Worm (Caenorhabditis elegans): Measurements from ENCODE around the gene F54D5.9.

Gene F54D5.9

ce11 chrII:11514775-11515174, 29.9 kb downstream of the F54D5.9 start, which contains the start of gene srh-44:
Gene srh-44 (plus strand): TSS chrII:11515075.
- TF ChIP-seq unc-39 (tag; optimal IDR thresholded peaks at IDR 0.05) (no peak), lsy-2 (tag; optimal IDR thresholded peaks at IDR 0.05) (no peak), aly-2 (tag; optimal IDR thresholded peaks at IDR 0.05) (no peak), mdl-1 (tag; optimal IDR thresholded peaks at IDR 0.05) (no peak), alr-1 (tag; optimal IDR thresholded peaks at IDR 0.05) (no peak), ceh-16 (tag; optimal IDR thresholded peaks at IDR 0.05) (no peak), nhr-11 (tag; optimal IDR thresholded peaks at IDR 0.05) (no peak), C34F6.9 (tag; optimal IDR thresholded peaks at IDR 0.05) (no peak), ZK546.5 (tag; optimal IDR thresholded peaks at IDR 0.05) (no peak), lin-11 (tag; optimal IDR thresholded peaks at IDR 0.05) (no peak), nhr-25 (tag; optimal IDR thresholded peaks at IDR 0.05) (no peak), Y55F3AM.14 (GFP tag; optimal IDR thresholded peaks at IDR 0.05) (no peak), mbf-1 (tag; optimal IDR thresholded peaks at IDR 0.05) (no peak), unc-55 (GFP tag; optimal IDR thresholded peaks at IDR 0.05) (no peak)

ce11 chrII:11512921-11513320, 31.7 kb downstream of the F54D5.9 start:
- TF ChIP-seq sma-9 (GFP tag; optimal IDR thresholded peaks at IDR 0.05) (no peak), sma-9 (tag; optimal IDR thresholded peaks at IDR 0.05) (no peak), dmd-4 (tag; optimal IDR thresholded peaks at IDR 0.05) (no peak), unc-62 (GFP tag; optimal IDR thresholded peaks at IDR 0.05) (no peak), lin-11 (tag; optimal IDR thresholded peaks at IDR 0.05) (no peak), nhr-77 (tag; optimal IDR thresholded peaks at IDR 0.05) (no peak), fos-1 (tag; optimal IDR thresholded peaks at IDR 0.05) (no peak), nhr-10 (tag; optimal IDR thresholded peaks at IDR 0.05) (no peak), elt-3 (tag; optimal IDR thresholded peaks at IDR 0.05) (no peak), mdl-1 (tag; optimal IDR thresholded peaks at IDR 0.05) (no peak), ceh-82 (tag; optimal IDR thresholded peaks at IDR 0.05) (no peak), nhr-23 (tag; optimal IDR thresholded peaks at IDR 0.05) (no peak)

ce11 chrII:11510373-11510772, 34.3 kb downstream of the F54D5.9 start, which contains the start of gene npr-41:
Gene npr-41 (plus strand): TSS chrII:11510673.
- no peak for TF ChIP-seq unc-62 (GFP tag; optimal IDR thresholded peaks at IDR 0.05)
- no peak for TF ChIP-seq mdl-1 (tag; optimal IDR thresholded peaks at IDR 0.05)
- no peak for TF ChIP-seq C34F6.9 (tag; optimal IDR thresholded peaks at IDR 0.05)
- TF ChIP-seq nhr-129 (tag; optimal IDR thresholded peaks at IDR 0.05): no peak
- TF ChIP-seq sem-4 (tag; optimal IDR thresholded peaks at IDR 0.05): no peak
- no peak for TF ChIP-seq ztf-1 (GFP tag; conservative IDR thresholded peaks at IDR 0.05)
- no peak for TF ChIP-seq gmeb-1 (tag; optimal IDR thresholded peaks at IDR 0.05)
- no peak for TF ChIP-seq unc-55 (GFP tag; optimal IDR thresholded peaks at IDR 0.05)
- TF ChIP-seq dmd-4 (tag; optimal IDR thresholded peaks at IDR 0.05): no peak
- no peak for TF ChIP-seq F13H6.1 (tag; optimal IDR thresholded peaks at IDR 0.05)
- no peak for TF ChIP-seq nhr-21 (tag; optimal IDR thresholded peaks at IDR 0.05)

- TF ChIP-seq ceh-82 (tag; optimal IDR thresholded peaks at IDR 0.05) (no peak), lin-11 (tag; optimal IDR thresholded peaks at IDR 0.05) (no peak), nhr-12 (tag; optimal IDR thresholded peaks at IDR 0.05) (no peak), F13H6.1 (tag; optimal IDR thresholded peaks at IDR 0.05) (no peak), sma-3 (GFP tag; optimal IDR thresholded peaks at IDR 0.05) (no peak), nhr-77 (tag; optimal IDR thresholded peaks at IDR 0.05) (no peak), elt-3 (tag; optimal IDR thresholded peaks at IDR 0.05) (no peak), aly-2 (tag; optimal IDR thresholded peaks at IDR 0.05) (no peak), ztf-1 (GFP tag; conservative IDR thresholded peaks at IDR 0.05) (no peak), ztf-4 (tag; optimal IDR thresholded peaks at IDR 0.05) (no peak), mbf-1 (tag; optimal IDR thresholded peaks at IDR 0.05) (no peak)
Measured at ce11 chrII:11503761-11504160, 40.9 kb downstream of the F54D5.9 start.

ce11 chrII:11501956-11502355, 42.7 kb downstream of the F54D5.9 start:
- TF ChIP-seq nhr-25 (tag; optimal IDR thresholded peaks at IDR 0.05): peak; percentile 7
- TF ChIP-seq blmp-1 (tag; optimal IDR thresholded peaks at IDR 0.05; ENCODE audit: insufficient read depth): peak; percentile 90
- TF ChIP-seq ceh-16 (tag; optimal IDR thresholded peaks at IDR 0.05): no peak
- TF ChIP-seq sma-9 (GFP tag; optimal IDR thresholded peaks at IDR 0.05): peak; percentile 56
- no peak for TF ChIP-seq sma-9 (tag; optimal IDR thresholded peaks at IDR 0.05)
- TF ChIP-seq lsy-2 (tag; optimal IDR thresholded peaks at IDR 0.05): peak in 1 of 2 experiments; percentile 12
- no peak for TF ChIP-seq skn-1 (tag; optimal IDR thresholded peaks at IDR 0.05)
- TF ChIP-seq fos-1 (tag; optimal IDR thresholded peaks at IDR 0.05): peak; percentile 36
- peak; percentile 84 for TF ChIP-seq nhr-21 (tag; optimal IDR thresholded peaks at IDR 0.05)
- TF ChIP-seq crh-2 (tag; optimal IDR thresholded peaks at IDR 0.05): peak; percentile 5
